Worm (Caenorhabditis elegans) whole organism, L4 larva: ENCODE results near the gene D1014.5.
A peak's percentile ranks its signal among the peaks of the same experiment; 100 is the strongest.

ENCODE experiments used
- F10B5.3 ChIP-seq: sonication (generic microtip); optimal IDR thresholded peaks from 2 replicates; lab custom pipeline; 2016; ENCODE audit warnings: mild to moderate bottlenecking, missing genetic modification characterization, missing compliant biosample characterization
- F49E8.2 ChIP-seq: sonication (generic microtip); optimal IDR thresholded peaks from 2 replicates; lab custom pipeline; 2016; ENCODE audit warnings: missing compliant biosample characterization, mild to moderate bottlenecking, missing genetic modification characterization, borderline replicate concordance
- R02D3.7 ChIP-seq: fragments of 150-350 bp; sonication (generic microtip); optimal IDR thresholded peaks from 3 replicates; lab custom pipeline; 2014; ENCODE audit warnings: missing biosample characterization, missing genetic modification characterization
- Y75B8A.6 ChIP-seq: fragments of 200-800 bp; sonication (Bioruptor generic); IDR thresholded peaks from 2 replicates; pipeline ENCODE4 v1.3.6; 2022; ENCODE audit warnings: missing genetic modification reagents, missing genetic modification characterization, missing compliant biosample characterization
- aha-1 ChIP-seq: fragments of 150-350 bp; peaks from one replicate; lab custom pipeline; 2014; ENCODE audit warnings: missing biosample characterization, missing genetic modification characterization
- ceh-28 ChIP-seq: fragments of 150-350 bp; optimal IDR thresholded peaks from 2 replicates; lab custom pipeline; 2014; ENCODE audit warnings: missing biosample characterization, missing genetic modification reagents, missing genetic modification characterization
- ceh-32 ChIP-seq: sonication (generic microtip); optimal IDR thresholded peaks from 2 replicates; lab custom pipeline; 2016; ENCODE audit warnings: mild to moderate bottlenecking, missing genetic modification characterization, missing compliant biosample characterization; ENCODE audit not compliant: poor library complexity
- ceh-44 ChIP-seq: fragments of 200-800 bp; sonication (Bioruptor generic); IDR thresholded peaks from 2 replicates; pipeline ENCODE4 v1.3.6; 2022; ENCODE audit warnings: missing genetic modification reagents, missing genetic modification characterization, missing compliant biosample characterization
- ceh-82 ChIP-seq: sonication (generic microtip); optimal IDR thresholded peaks from 2 replicates; lab custom pipeline; 2017; ENCODE audit warnings: missing biosample characterization, missing genetic modification characterization
- cey-2 ChIP-seq: sonication (generic microtip); optimal IDR thresholded peaks from 3 replicates; lab custom pipeline; 2017; ENCODE audit warnings: missing genetic modification characterization, mild to moderate bottlenecking, missing compliant biosample characterization, antibody characterized with exemption, borderline replicate concordance; ENCODE audit not compliant: insufficient read depth
- daf-16 ChIP-seq, 3 experiments: sonication (generic microtip); optimal IDR thresholded peaks; 2 replicates each; lab custom pipeline; 2016 to 2017; ENCODE audit warnings: missing genetic modification characterization in 3 of 3, missing genetic modification reagents in 3 of 3, mild to moderate bottlenecking in 2 of 3, missing compliant biosample characterization in 2 of 3, missing biosample characterization in 1 of 3, moderate library complexity in 1 of 3
- daf-19 ChIP-seq: fragments of 200-800 bp; sonication (Bioruptor generic); conservative IDR thresholded peaks from 2 replicates; pipeline ENCODE4 v1.3.6; 2022; ENCODE audit warnings: missing genetic modification characterization, missing compliant biosample characterization
- dmd-6 ChIP-seq: fragments of 200-800 bp; sonication (Bioruptor generic); IDR thresholded peaks from 2 replicates; pipeline ENCODE4 v1.3.6; 2022; ENCODE audit warnings: missing genetic modification reagents, missing genetic modification characterization, missing compliant biosample characterization
- dmd-8 ChIP-seq: fragments of 200-800 bp; sonication (Bioruptor generic); IDR thresholded peaks from 2 replicates; pipeline ENCODE4 v1.3.6; 2022; ENCODE audit warnings: missing genetic modification characterization, missing compliant biosample characterization
- dmd-9 ChIP-seq: fragments of 200-800 bp; sonication (Bioruptor generic); IDR thresholded peaks from 2 replicates; pipeline ENCODE4 v1.3.6; 2022; ENCODE audit warnings: missing genetic modification reagents, missing genetic modification characterization, missing compliant biosample characterization
- dpl-1 ChIP-seq: fragments of 150-350 bp; optimal IDR thresholded peaks from 2 replicates; lab custom pipeline; 2014; ENCODE audit warnings: missing biosample characterization, missing genetic modification reagents, missing genetic modification characterization
- duxl-1 ChIP-seq: sonication (generic microtip); optimal IDR thresholded peaks from 2 replicates; lab custom pipeline; 2016; ENCODE audit warnings: mild to moderate bottlenecking, missing genetic modification characterization, moderate library complexity, missing compliant biosample characterization; ENCODE audit not compliant: poor library complexity
- dve-1 ChIP-seq: sonication (generic microtip); optimal IDR thresholded peaks from 2 replicates; lab custom pipeline; 2017; ENCODE audit warnings: antibody characterized with exemption, mild to moderate bottlenecking, missing genetic modification characterization, missing compliant biosample characterization; ENCODE audit not compliant: insufficient read depth
- egl-27 ChIP-seq: sonication (generic microtip); optimal IDR thresholded peaks from 3 replicates; lab custom pipeline; 2017; ENCODE audit warnings: missing biosample characterization, missing genetic modification reagents, missing genetic modification characterization
- fos-1 ChIP-seq: fragments of 150-350 bp; optimal IDR thresholded peaks from 2 replicates; lab custom pipeline; 2014; ENCODE audit warnings: missing biosample characterization, missing genetic modification characterization
- hlh-30 ChIP-seq: sonication (generic microtip); optimal IDR thresholded peaks from 2 replicates; lab custom pipeline; 2017; ENCODE audit warnings: antibody characterized with exemption, mild to moderate bottlenecking, missing genetic modification characterization, missing compliant biosample characterization; ENCODE audit not compliant: insufficient read depth
- lin-13 ChIP-seq: fragments of 150-350 bp; optimal IDR thresholded peaks from 2 replicates; lab custom pipeline; 2014; ENCODE audit warnings: missing biosample characterization, missing genetic modification reagents, missing genetic modification characterization
- lin-15B ChIP-seq: fragments of 150-350 bp; sonication (generic microtip); optimal IDR thresholded peaks from 3 replicates; lab custom pipeline; 2014; ENCODE audit warnings: missing biosample characterization, missing genetic modification characterization
- lin-38 ChIP-seq: fragments of 200-800 bp; sonication (Bioruptor generic); IDR thresholded peaks from 2 replicates; pipeline ENCODE4 v1.3.6; 2022; ENCODE audit warnings: missing genetic modification reagents, missing genetic modification characterization, missing compliant biosample characterization
- lin-39 ChIP-seq: fragments of 150-350 bp; optimal IDR thresholded peaks from 2 replicates; lab custom pipeline; 2014; ENCODE audit warnings: missing biosample characterization, missing genetic modification reagents, missing genetic modification characterization
- lir-3 ChIP-seq: sonication (generic microtip); optimal IDR thresholded peaks from 2 replicates; lab custom pipeline; 2016; ENCODE audit warnings: mild to moderate bottlenecking, missing genetic modification characterization, missing compliant biosample characterization
- lsy-2 ChIP-seq, 2 experiments: fragments of 150-350 bp in 1 of 2; sonication (generic microtip) in 1 of 2; optimal IDR thresholded peaks; 2 replicates each; lab custom pipeline; 2014 to 2017; ENCODE audit warnings: missing biosample characterization in 2 of 2, missing genetic modification characterization in 2 of 2
- mdl-1 ChIP-seq, 2 experiments: fragments of 150-350 bp in 1 of 2; sonication (generic microtip) in 1 of 2; optimal IDR thresholded peaks; 2 replicates each; lab custom pipeline; 2014 to 2017; ENCODE audit warnings: missing biosample characterization in 2 of 2, missing genetic modification characterization in 2 of 2
- mdt-29 ChIP-seq: fragments of 200-800 bp; sonication (Bioruptor generic); IDR thresholded peaks from 2 replicates; pipeline ENCODE4 v1.3.6; 2022; ENCODE audit warnings: missing genetic modification reagents, missing genetic modification characterization, missing compliant biosample characterization
- mxl-3 ChIP-seq: fragments of 200-800 bp; sonication (Bioruptor generic); optimal IDR thresholded peaks from 2 replicates; lab custom pipeline; 2018; ENCODE audit warnings: mild to moderate bottlenecking, missing genetic modification characterization, missing compliant biosample characterization
- nhr-11 ChIP-seq: fragments of 150-350 bp; optimal IDR thresholded peaks from 2 replicates; lab custom pipeline; 2014; ENCODE audit warnings: missing biosample characterization, missing genetic modification characterization
- nhr-28 ChIP-seq: fragments of 150-350 bp; optimal IDR thresholded peaks from 2 replicates; lab custom pipeline; 2014; ENCODE audit warnings: missing biosample characterization, missing genetic modification characterization
- nhr-41 ChIP-seq: fragments of 200-800 bp; sonication (Bioruptor generic); IDR thresholded peaks from 2 replicates; pipeline ENCODE4 v1.3.6; 2022; ENCODE audit warnings: missing genetic modification reagents, missing genetic modification characterization, missing compliant biosample characterization
- nhr-42 ChIP-seq: fragments of 200-800 bp; sonication (Bioruptor generic); IDR thresholded peaks from 2 replicates; pipeline ENCODE4 v1.3.6; 2022; ENCODE audit warnings: missing genetic modification characterization, missing compliant biosample characterization
- nhr-48 ChIP-seq: sonication (generic microtip); optimal IDR thresholded peaks from 2 replicates; lab custom pipeline; 2016; ENCODE audit warnings: mild to moderate bottlenecking, missing genetic modification characterization, missing compliant biosample characterization
- set-16 ChIP-seq: fragments of 200-800 bp; sonication (Bioruptor generic); IDR thresholded peaks from 2 replicates; pipeline ENCODE4 v1.3.6; 2022; ENCODE audit warnings: missing genetic modification reagents, missing genetic modification characterization, missing compliant biosample characterization
- snpc-4 ChIP-seq: fragments of 150-350 bp; optimal IDR thresholded peaks from 2 replicates; lab custom pipeline; 2014; ENCODE audit warnings: missing biosample characterization, missing genetic modification characterization
- spr-1 ChIP-seq: sonication (generic microtip); optimal IDR thresholded peaks from 2 replicates; lab custom pipeline; 2016; ENCODE audit warnings: mild to moderate bottlenecking, missing genetic modification characterization, missing compliant biosample characterization
- spr-3 ChIP-seq: fragments of 200-800 bp; sonication (Bioruptor generic); optimal IDR thresholded peaks from 2 replicates; lab custom pipeline; 2018; ENCODE audit warnings: mild to moderate bottlenecking, missing genetic modification characterization, missing compliant biosample characterization
- tra-1 ChIP-seq: fragments of 200-800 bp; sonication (Bioruptor generic); IDR thresholded peaks from 2 replicates; pipeline ENCODE4 v1.3.6; 2022; ENCODE audit warnings: missing genetic modification reagents, missing genetic modification characterization, missing compliant biosample characterization
- vab-7 ChIP-seq: fragments of 200-800 bp; sonication (Bioruptor generic); IDR thresholded peaks from 2 replicates; pipeline ENCODE4 v1.3.6; 2022; ENCODE audit warnings: missing genetic modification reagents, missing genetic modification characterization, missing compliant biosample characterization
- zag-1 ChIP-seq: fragments of 150-350 bp; optimal IDR thresholded peaks from 2 replicates; lab custom pipeline; 2014; ENCODE audit warnings: missing biosample characterization, missing genetic modification characterization
- zip-11 ChIP-seq: fragments of 200-800 bp; sonication (Bioruptor generic); IDR thresholded peaks from 2 replicates; pipeline ENCODE4 v1.3.6; 2022; ENCODE audit warnings: missing genetic modification characterization, missing compliant biosample characterization

The D1014.5 gene

ce11 chrV:8123384-8123783, at the start of gene D1014.5:
Gene D1014.5 (plus strand): TSS chrV:8123684.
- TF ChIP-seq aha-1 (tag; lab: Kevin White, UChicago) = peak; percentile 10
- TF ChIP-seq mdt-29 (GFP tag; lab: Robert Waterston, UW) = no peak
- TF ChIP-seq, all 104 proteins: peak for 1

- TF ChIP-seq zip-11 (GFP tag; lab: Robert Waterston, UW) (no peak), daf-16 (GFP tag; optimal IDR thresholded peaks at IDR 0.05; lab: Kevin White, UChicago) (no peak), daf-16 (tag; optimal IDR thresholded peaks at IDR 0.05; lab: Kevin White, UChicago) (no peak), tra-1 (GFP tag; lab: Robert Waterston, UW) (no peak), egl-27 (tag; lab: Kevin White, UChicago) (no peak), nhr-41 (GFP tag; lab: Robert Waterston, UW) (no peak), dmd-9 (GFP tag; lab: Robert Waterston, UW) (no peak), ceh-28 (tag; lab: Kevin White, UChicago) (no peak), lsy-2 (tag; optimal IDR thresholded peaks at IDR 0.05; lab: Kevin White, UChicago) (no peak), R02D3.7 (no peak), lin-15B (tag; lab: Kevin White, UChicago) (no peak), snpc-4 (tag; lab: Kevin White, UChicago) (no peak), fos-1 (tag; lab: Kevin White, UChicago) (no peak), spr-1 (no peak), zag-1 (tag; lab: Kevin White, UChicago) (no peak), mxl-3 (GFP tag; lab: Kevin White, UChicago) (no peak), ceh-44 (GFP tag; lab: Robert Waterston, UW) (no peak), cey-2 (tag; lab: Kevin White, UChicago) (no peak), nhr-11 (no peak)
- TF ChIP-seq, all 104 proteins: peak for 0
These were observed 47.8 kb upstream of the D1014.5 start, which contains the start of gene catp-3 for ce11 chrV:8075712-8076111. Gene catp-3 (plus strand): TSS chrV:8076012.

ce11 chrV:8079813-8080212, 43.7 kb upstream of the D1014.5 start:
- TF ChIP-seq nhr-28 (peak; percentile 27), egl-27 (tag; lab: Kevin White, UChicago) (no peak), duxl-1 (no peak), mdl-1 (tag; optimal IDR thresholded peaks at IDR 0.05; lab: Kevin White, UChicago) (peak in 1 of 2 experiments; percentile 32), dmd-6 (GFP tag; lab: Robert Waterston, UW) (no peak), nhr-48 (tag; lab: Kevin White, UChicago) (peak; percentile 18), dve-1 (tag; lab: Kevin White, UChicago) (no peak), lsy-2 (tag; optimal IDR thresholded peaks at IDR 0.05; lab: Kevin White, UChicago) (no peak), lin-13 (GFP tag; lab: Kevin White, UChicago) (no peak)
- TF ChIP-seq, all 104 proteins: peak for 3

ce11 chrV:8081579-8081978, 41.9 kb upstream of the D1014.5 start, which contains the start of gene str-131:
Gene str-131 (minus strand): TSS chrV:8081679.
- TF ChIP-seq nhr-42 = no peak
- TF ChIP-seq lin-39 = no peak
- TF ChIP-seq hlh-30 (tag; lab: Kevin White, UChicago) = no peak
- TF ChIP-seq lsy-2 (tag; optimal IDR thresholded peaks at IDR 0.05; lab: Kevin White, UChicago) = no peak
- no peak for TF ChIP-seq lin-38
- TF ChIP-seq Y75B8A.6 (GFP tag; lab: Robert Waterston, UW) = no peak
- TF ChIP-seq spr-3 (GFP tag; lab: Kevin White, UChicago) = no peak
- no peak for TF ChIP-seq F49E8.2 (tag; lab: Kevin White, UChicago)
- no peak for TF ChIP-seq daf-19 (GFP tag; lab: Robert Waterston, UW)
- TF ChIP-seq daf-16 (GFP tag; optimal IDR thresholded peaks at IDR 0.05; lab: Kevin White, UChicago) = no peak
- no peak for TF ChIP-seq daf-16 (tag; optimal IDR thresholded peaks at IDR 0.05; lab: Kevin White, UChicago)
- no peak for TF ChIP-seq F10B5.3
- TF ChIP-seq dmd-8 (GFP tag; lab: Robert Waterston, UW) = no peak
- no peak for TF ChIP-seq vab-7
- TF ChIP-seq ceh-82 (tag; lab: Kevin White, UChicago) = no peak
- no peak for TF ChIP-seq dpl-1 (GFP tag; lab: Kevin White, UChicago)
- TF ChIP-seq zip-11 (GFP tag; lab: Robert Waterston, UW) = no peak
- TF ChIP-seq lir-3 (tag; lab: Kevin White, UChicago) = no peak
- TF ChIP-seq set-16 (GFP tag; lab: Robert Waterston, UW) = no peak
- no peak for TF ChIP-seq ceh-32
